Worm (Caenorhabditis elegans): ENCODE results near the gene ZK930.7.

The ZK930.7 gene

ce11 chrII:11914304-11914703 is at the start of gene ZK930.7:
Gene ZK930.7, plus strand, starts transcription at chrII:11914604.
- TF ChIP-seq sea-1 (GFP tag; conservative IDR thresholded peaks at IDR 0.05) (no peak), aly-1 (tag; optimal IDR thresholded peaks at IDR 0.05) (no peak), ceh-36 (tag; optimal IDR thresholded peaks at IDR 0.05) (no peak), B0310.2 (tag; optimal IDR thresholded peaks at IDR 0.05) (no peak), hnd-1 (tag; optimal IDR thresholded peaks at IDR 0.05) (no peak), tra-4 (tag; optimal IDR thresholded peaks at IDR 0.05) (no peak), ceh-13 (GFP tag; optimal IDR thresholded peaks at IDR 0.05) (no peak), scrt-1 (GFP tag; IDR thresholded peaks at IDR 0.05) (no peak), hmg-4 (GFP tag; optimal IDR thresholded peaks at IDR 0.05) (no peak), hmbx-1 (tag; optimal IDR thresholded peaks at IDR 0.05) (no peak), ama-1 (optimal IDR thresholded peaks at IDR 0.05) (no peak)

ce11 chrII:11865644-11866043 is 48.8 kb upstream of the ZK930.7 start, which contains the start of gene K12D12.4:
Gene K12D12.4, minus strand, starts transcription at chrII:11865744.
- TF ChIP-seq sea-1 (GFP tag; conservative IDR thresholded peaks at IDR 0.05), result no peak
- no peak for TF ChIP-seq ama-1 (optimal IDR thresholded peaks at IDR 0.05)
- TF ChIP-seq B0310.2 (tag; optimal IDR thresholded peaks at IDR 0.05), result no peak
- TF ChIP-seq F13C5.2 (tag; optimal IDR thresholded peaks at IDR 0.05), result no peak
- TF ChIP-seq tbx-37 (GFP tag; conservative IDR thresholded peaks at IDR 0.05), result no peak
- TF ChIP-seq hnd-1 (tag; optimal IDR thresholded peaks at IDR 0.05), result no peak
- TF ChIP-seq scrt-1 (GFP tag; IDR thresholded peaks at IDR 0.05), result no peak
- no peak for TF ChIP-seq hmbx-1 (tag; optimal IDR thresholded peaks at IDR 0.05)
- TF ChIP-seq ets-7 (tag; optimal IDR thresholded peaks at IDR 0.05), result no peak
- no peak for TF ChIP-seq tra-4 (tag; optimal IDR thresholded peaks at IDR 0.05)
- TF ChIP-seq aly-1 (tag; optimal IDR thresholded peaks at IDR 0.05), result no peak
- no peak for TF ChIP-seq tbx-11 (GFP tag; IDR thresholded peaks at IDR 0.05)
- TF ChIP-seq pes-1 (GFP tag; IDR thresholded peaks at IDR 0.05), result no peak
- TF ChIP-seq ceh-36 (tag; optimal IDR thresholded peaks at IDR 0.05), result no peak

ce11 chrII:11868234-11868633 is 46.2 kb upstream of the ZK930.7 start, which contains the start of gene col-84:
Gene col-84, plus strand, starts transcription at chrII:11868534.
- TF ChIP-seq B0310.2 (tag; optimal IDR thresholded peaks at IDR 0.05) (no peak), ama-1 (optimal IDR thresholded peaks at IDR 0.05) (no peak), tbx-37 (GFP tag; conservative IDR thresholded peaks at IDR 0.05) (no peak), ets-7 (tag; optimal IDR thresholded peaks at IDR 0.05) (no peak), hmbx-1 (tag; optimal IDR thresholded peaks at IDR 0.05) (no peak), sea-1 (GFP tag; conservative IDR thresholded peaks at IDR 0.05) (no peak), ceh-13 (GFP tag; optimal IDR thresholded peaks at IDR 0.05) (no peak), aly-1 (tag; optimal IDR thresholded peaks at IDR 0.05) (no peak), flt-1 (GFP tag; IDR thresholded peaks at IDR 0.05) (no peak), ceh-36 (tag; optimal IDR thresholded peaks at IDR 0.05) (no peak), F13C5.2 (tag; optimal IDR thresholded peaks at IDR 0.05) (no peak), tra-4 (tag; optimal IDR thresholded peaks at IDR 0.05) (no peak), tbx-11 (GFP tag; IDR thresholded peaks at IDR 0.05) (no peak), hnd-1 (tag; optimal IDR thresholded peaks at IDR 0.05) (no peak), hmg-4 (GFP tag; optimal IDR thresholded peaks at IDR 0.05) (no peak), pes-1 (GFP tag; IDR thresholded peaks at IDR 0.05) (no peak)

- no peak for TF ChIP-seq hnd-1 (tag; optimal IDR thresholded peaks at IDR 0.05)
- TF ChIP-seq ceh-13 (GFP tag; optimal IDR thresholded peaks at IDR 0.05), result no peak
- TF ChIP-seq sea-1 (GFP tag; conservative IDR thresholded peaks at IDR 0.05), result no peak
- no peak for TF ChIP-seq ceh-36 (tag; optimal IDR thresholded peaks at IDR 0.05)
These were observed 45.5 kb upstream of the ZK930.7 start for ce11 chrII:11868893-11869292.

- no peak for TF ChIP-seq ama-1 (optimal IDR thresholded peaks at IDR 0.05)
- peak; percentile 35 for TF ChIP-seq hmg-4 (GFP tag; optimal IDR thresholded peaks at IDR 0.05)
- no peak for TF ChIP-seq sea-1 (GFP tag; conservative IDR thresholded peaks at IDR 0.05)
- no peak for TF ChIP-seq flt-1 (GFP tag; IDR thresholded peaks at IDR 0.05)
- no peak for TF ChIP-seq tbx-11 (GFP tag; IDR thresholded peaks at IDR 0.05)
- TF ChIP-seq B0310.2 (tag; optimal IDR thresholded peaks at IDR 0.05), result no peak
- no peak for TF ChIP-seq ets-7 (tag; optimal IDR thresholded peaks at IDR 0.05)
- TF ChIP-seq F13C5.2 (tag; optimal IDR thresholded peaks at IDR 0.05), result peak; percentile 73
- TF ChIP-seq scrt-1 (GFP tag; IDR thresholded peaks at IDR 0.05), result no peak
These were observed 39.7 kb upstream of the ZK930.7 start, which contains the start of the genes npp-3 and top-2 for ce11 chrII:11874674-11875198. Gene npp-3, minus strand, starts transcription at chrII:11874788. Gene top-2, plus strand, starts transcription at chrII:11875148.

- no peak for TF ChIP-seq aly-1 (tag; optimal IDR thresholded peaks at IDR 0.05)
- no peak for TF ChIP-seq hmbx-1 (tag; optimal IDR thresholded peaks at IDR 0.05)
- 0 out of 2 replicates have a peak, but pooled peaks have one; percentile 8 for TF ChIP-seq sea-1 (GFP tag; conservative IDR thresholded peaks at IDR 0.05)
- TF ChIP-seq tra-4 (tag; optimal IDR thresholded peaks at IDR 0.05), result no peak
- TF ChIP-seq ceh-36 (tag; optimal IDR thresholded peaks at IDR 0.05), result peak; percentile 8
These were observed 34.6 kb upstream of the ZK930.7 start for ce11 chrII:11879784-11880183.

- TF ChIP-seq ets-7 (tag; optimal IDR thresholded peaks at IDR 0.05) (no peak), tbx-37 (GFP tag; conservative IDR thresholded peaks at IDR 0.05) (no peak), hmg-4 (GFP tag; optimal IDR thresholded peaks at IDR 0.05) (no peak), ama-1 (optimal IDR thresholded peaks at IDR 0.05) (peak; percentile 88), pes-1 (GFP tag; IDR thresholded peaks at IDR 0.05) (peak; percentile 29; the same call in 1 of the 2 replicates)
These were observed 33.7 kb upstream of the ZK930.7 start for ce11 chrII:11880456-11881353.

All from whole organism, early embryonic.